Fruit fly (Drosophila melanogaster): ENCODE measurements around the gene Dpm3.

dm6 chr3R:13395133-13395532 is 7.7 kb downstream of the Dpm3 start, which contains the start of gene CCHa2:
- TF ChIP-seq CG9139 (GFP tag; optimal IDR thresholded peaks at IDR 0.05) (no peak), Sox102F (GFP tag; optimal IDR thresholded peaks at IDR 0.05) (no peak), spab (GFP tag; optimal IDR thresholded peaks at IDR 0.05) (no peak), fkh (GFP tag; optimal IDR thresholded peaks at IDR 0.05) (no peak), Blimp-1 (GFP tag; optimal IDR thresholded peaks at IDR 0.05) (no peak), CG8119 (GFP tag; IDR thresholded peaks at IDR 0.05) (no peak), CG15336 (GFP tag; IDR thresholded peaks at IDR 0.05) (no peak), cyc (GFP tag; optimal IDR thresholded peaks at IDR 0.05) (no peak)
